Worm (Caenorhabditis elegans) whole organism, midembryonic: ENCODE results near the gene col-43.

ENCODE experiments used
- T22C8.4 ChIP-seq: fragments of 200-800 bp; sonication (Bioruptor generic); IDR thresholded peaks from 2 replicates; pipeline ENCODE4 v1.3.6; 2022; ENCODE audit warnings: missing genetic modification characterization, missing compliant biosample characterization
- flt-1 ChIP-seq: fragments of 200-800 bp; sonication (Bioruptor generic); IDR thresholded peaks from 2 replicates; pipeline ENCODE4 v1.3.6; 2022; ENCODE audit warnings: missing genetic modification characterization, missing compliant biosample characterization
- med-1 ChIP-seq: sonication (generic microtip); optimal IDR thresholded peaks from 2 replicates; lab custom pipeline; 2017; ENCODE audit warnings: missing genetic modification characterization, mild to moderate bottlenecking, missing compliant biosample characterization, antibody characterized with exemption, missing genetic modification reagents; ENCODE audit not compliant: insufficient read depth
- ref-1 ChIP-seq: fragments of 200-800 bp; sonication (Bioruptor generic); conservative IDR thresholded peaks from 2 replicates; pipeline ENCODE4 v1.3.6; 2022; ENCODE audit warnings: missing genetic modification reagents, missing genetic modification characterization, missing compliant biosample characterization
- tab-1 ChIP-seq: fragments of 200-800 bp; sonication (Bioruptor generic); IDR thresholded peaks from 2 replicates; pipeline ENCODE4 v1.3.6; 2022; ENCODE audit warnings: missing genetic modification characterization, missing compliant biosample characterization
- ztf-23 ChIP-seq: fragments of 200-800 bp; sonication (Bioruptor generic); IDR thresholded peaks from 2 replicates; pipeline ENCODE4 v1.3.6; 2022; ENCODE audit warnings: missing genetic modification reagents, missing genetic modification characterization, missing compliant biosample characterization
- ztf-29 ChIP-seq: fragments of 200-800 bp; sonication (Bioruptor generic); IDR thresholded peaks from 2 replicates; pipeline ENCODE4 v1.3.6; 2022; ENCODE audit warnings: missing genetic modification reagents, missing genetic modification characterization, missing compliant biosample characterization

DNA sequence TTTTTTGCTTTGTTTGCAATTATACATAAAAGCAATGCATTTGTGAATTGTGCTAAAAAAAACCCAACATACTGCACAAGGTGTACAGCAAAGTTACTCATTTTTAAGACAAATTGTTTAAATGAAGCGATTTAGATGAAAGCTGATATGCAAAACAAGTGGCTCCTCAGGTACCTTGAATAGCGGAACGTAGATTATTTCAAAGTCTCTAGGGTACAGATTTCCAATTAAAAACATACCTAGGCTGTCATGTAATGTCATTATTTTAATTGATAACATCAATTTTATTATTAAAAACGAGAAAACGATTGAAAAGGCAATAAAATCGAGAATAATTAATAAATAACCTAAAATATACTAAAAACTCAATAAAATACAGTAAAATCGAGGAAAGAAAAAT lies 11.4 kb upstream of the col-43 start, which contains the start of gene str-139:
- TF ChIP-seq flt-1 (GFP tag; lab: Robert Waterston, UW), result no peak
- TF ChIP-seq med-1 (GFP tag; lab: Kevin White, UChicago), result no peak
- TF ChIP-seq ref-1 (GFP tag; lab: Robert Waterston, UW), result no peak
- TF ChIP-seq ztf-23 (GFP tag; lab: Robert Waterston, UW), result no peak
- no peak for TF ChIP-seq T22C8.4 (GFP tag; lab: Robert Waterston, UW)
- TF ChIP-seq tab-1 (GFP tag; lab: Robert Waterston, UW), result no peak
- TF ChIP-seq ztf-29 (GFP tag; lab: Robert Waterston, UW), result no peak
